Worm (Caenorhabditis elegans) whole organism, early embryonic: ENCODE measurements around the gene srd-48.

Experiments
- F13C5.2 ChIP-seq: sonication (generic microtip); optimal IDR thresholded peaks from 2 replicates; lab custom pipeline; 2017; ENCODE audit warnings: mild to moderate bottlenecking, missing genetic modification characterization, inconsistent platforms, missing compliant biosample characterization
- ama-1 ChIP-seq: fragments of 150-350 bp; optimal IDR thresholded peaks from 2 replicates; lab custom pipeline; 2014
- ceh-36 ChIP-seq: sonication (generic microtip); optimal IDR thresholded peaks from 2 replicates; lab custom pipeline; 2016; ENCODE audit warnings: missing genetic modification characterization, inconsistent platforms, missing compliant biosample characterization
- flt-1 ChIP-seq: fragments of 200-800 bp; sonication (Bioruptor generic); IDR thresholded peaks from 2 replicates; pipeline ENCODE4 v1.3.6; 2022; ENCODE audit warnings: missing genetic modification characterization, missing compliant biosample characterization
- scrt-1 ChIP-seq: fragments of 200-800 bp; sonication (Bioruptor generic); IDR thresholded peaks from 2 replicates; pipeline ENCODE4 v1.3.6; 2022; ENCODE audit warnings: missing genetic modification characterization, missing compliant biosample characterization
- tbx-37 ChIP-seq: fragments of 200-800 bp; sonication (Bioruptor generic); conservative IDR thresholded peaks from 2 replicates; pipeline ENCODE4 v1.3.6; 2022; ENCODE audit warnings: missing genetic modification reagents, missing genetic modification characterization, missing compliant biosample characterization
- tra-4 ChIP-seq: sonication (generic microtip); optimal IDR thresholded peaks from 2 replicates; lab custom pipeline; 2017; ENCODE audit warnings: missing genetic modification characterization, missing compliant biosample characterization

ce11 chrX:12294263-12294662 lies 41.6 kb upstream of the srd-48 start, which contains the start of gene W06D11.1:
- TF ChIP-seq ceh-36 (no peak), tra-4 (tag; lab: Kevin White, UChicago) (no peak), ama-1 (lab: Kevin White, UChicago) (no peak), scrt-1 (GFP tag; lab: Robert Waterston, UW) (no peak), tbx-37 (no peak), flt-1 (GFP tag; lab: Robert Waterston, UW) (no peak), F13C5.2 (tag; lab: Kevin White, UChicago) (no peak)
